Worm (Caenorhabditis elegans): ENCODE data around the gene ZK863.8.

DNA sequence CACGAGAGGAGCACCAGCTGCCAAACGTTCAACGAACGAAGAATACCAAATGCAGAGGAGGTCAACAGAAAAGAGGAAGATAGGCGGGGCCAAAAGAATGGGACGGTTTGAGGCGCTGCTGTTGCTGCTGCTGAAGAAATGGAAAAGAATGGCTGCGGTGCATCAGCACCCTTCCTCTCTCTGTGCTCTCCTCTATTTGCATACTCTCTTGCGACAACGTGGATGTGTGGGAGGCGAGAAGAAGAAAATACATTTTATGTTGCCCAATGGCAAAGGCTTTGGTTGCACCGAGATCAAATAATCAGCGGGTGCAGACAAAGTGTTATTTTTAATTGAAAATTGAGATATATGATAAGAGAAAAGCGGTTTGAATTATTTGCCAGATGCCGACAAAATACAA is 28.9 kb downstream of the ZK863.8 start:
- TF ChIP-seq dao-5 (tag; optimal IDR thresholded peaks at IDR 0.05) (no peak), him-1 (tag; optimal IDR thresholded peaks at IDR 0.05) (no peak)
